Fruit fly (Drosophila melanogaster): ENCODE data around the gene niki.

The niki gene

dm6 chr3R:24845148-24845547 lies 19.7 kb upstream of the niki start:
- TF ChIP-seq noc (tag; optimal IDR thresholded peaks at IDR 0.05), result peak; percentile 56

- TF ChIP-seq noc (tag; optimal IDR thresholded peaks at IDR 0.05), result no peak
Observed at dm6 chr3R:24841635-24842034, 16.2 kb upstream of the niki start, which contains the start of gene Esp. TSS of gene Esp (plus strand) at chr3R:24841935.

- TF ChIP-seq noc (tag; optimal IDR thresholded peaks at IDR 0.05), result no peak
Observed at dm6 chr3R:24841063-24841462, 15.6 kb upstream of the niki start, which contains the start of gene CG33658. TSS of gene CG33658 (minus strand) at chr3R:24841163.

dm6 chr3R:24833652-24834051 lies 8.2 kb upstream of the niki start, which contains the start of gene sosie:
TSS of gene sosie (plus strand) at chr3R:24833952.
- no peak for TF ChIP-seq noc (tag; optimal IDR thresholded peaks at IDR 0.05)

dm6 chr3R:24829887-24830351 lies 4.5 kb upstream of the niki start, which contains the start of the genes Kaz and CG43273:
TSS of gene Kaz (minus strand) at chr3R:24829959.
TSS of gene CG43273 (plus strand) at chr3R:24830301.
- no peak for TF ChIP-seq noc (tag; optimal IDR thresholded peaks at IDR 0.05)

dm6 chr3R:24828234-24828633 lies 2.8 kb upstream of the niki start, which contains the start of gene RabX4:
TSS of gene RabX4 (minus strand) at chr3R:24828409.
- no peak for TF ChIP-seq noc (tag; optimal IDR thresholded peaks at IDR 0.05)

dm6 chr3R:24823061-24823460 lies 2.4 kb downstream of the niki start:
- TF ChIP-seq noc (tag; optimal IDR thresholded peaks at IDR 0.05), result no peak

dm6 chr3R:24816993-24817854 lies 8.2 kb downstream of the niki start, which contains the start of the genes CG5808 and Saf-B:
TSS of gene CG5808 (minus strand) at chr3R:24817007.
TSS of gene Saf-B (plus strand) at chr3R:24817464.
- no peak for TF ChIP-seq noc (tag; optimal IDR thresholded peaks at IDR 0.05)

- TF ChIP-seq noc (tag; optimal IDR thresholded peaks at IDR 0.05), result peak; percentile 57
Observed at dm6 chr3R:24813637-24814301, 11.7 kb downstream of the niki start, which contains the start of the genes lili and CG34150. TSS of gene lili (minus strand) at chr3R:24814012. TSS of gene CG34150 (plus strand) at chr3R:24814262.

dm6 chr3R:24812987-24813636 lies 12.3 kb downstream of the niki start:
- TF ChIP-seq noc (tag; optimal IDR thresholded peaks at IDR 0.05), result no peak

- TF ChIP-seq noc (tag; optimal IDR thresholded peaks at IDR 0.05), result no peak
Observed at dm6 chr3R:24812394-24812793, 13.1 kb downstream of the niki start.

- TF ChIP-seq noc (tag; optimal IDR thresholded peaks at IDR 0.05), result peak; percentile 96
Observed at dm6 chr3R:24810844-24811625, 14.4 kb downstream of the niki start.

dm6 chr3R:24809576-24810279 lies 15.7 kb downstream of the niki start:
- peak; percentile 70 for TF ChIP-seq noc (tag; optimal IDR thresholded peaks at IDR 0.05)

dm6 chr3R:24807321-24807720 lies 18.1 kb downstream of the niki start, which contains the start of gene CG6980:
TSS of gene CG6980 (plus strand) at chr3R:24807621.
- TF ChIP-seq noc (tag; optimal IDR thresholded peaks at IDR 0.05), result no peak

Data from whole organism, larva.